Worm (Caenorhabditis elegans) whole organism, L2 larva: ENCODE data around the gene nhr-46.

Experiments
- F13H6.1 ChIP-seq: sonication (generic microtip); optimal IDR thresholded peaks from 2 replicates; lab custom pipeline; 2016; ENCODE audit warnings: missing genetic modification characterization, missing compliant biosample characterization
- blmp-1 ChIP-seq: sonication (generic microtip); optimal IDR thresholded peaks from 2 replicates; lab custom pipeline; 2017; ENCODE audit warnings: missing genetic modification characterization, mild to moderate bottlenecking, missing compliant biosample characterization, antibody characterized with exemption, moderate library complexity; ENCODE audit not compliant: insufficient read depth
- dmd-4 ChIP-seq: sonication (generic microtip); optimal IDR thresholded peaks from 2 replicates; lab custom pipeline; 2017; ENCODE audit warnings: missing biosample characterization, missing genetic modification characterization
- mdl-1 ChIP-seq, 2 experiments: fragments of 150-350 bp in 1 of 2; sonication (generic microtip) in 1 of 2; optimal IDR thresholded peaks; 2 replicates each; lab custom pipeline; 2017; ENCODE audit warnings: missing biosample characterization in 2 of 2, missing genetic modification characterization in 2 of 2
- peb-1 ChIP-seq: fragments of 150-350 bp; optimal IDR thresholded peaks from 2 replicates; lab custom pipeline; 2014; ENCODE audit warnings: missing biosample characterization, missing genetic modification characterization
- unc-62 ChIP-seq: fragments of 150-350 bp; optimal IDR thresholded peaks from 2 replicates; lab custom pipeline; 2014; ENCODE audit warnings: missing biosample characterization, missing genetic modification reagents, missing genetic modification characterization
- ztf-11 ChIP-seq: sonication (generic microtip); optimal IDR thresholded peaks from 2 replicates; lab custom pipeline; 2017; ENCODE audit warnings: missing biosample characterization, missing genetic modification characterization

DNA sequence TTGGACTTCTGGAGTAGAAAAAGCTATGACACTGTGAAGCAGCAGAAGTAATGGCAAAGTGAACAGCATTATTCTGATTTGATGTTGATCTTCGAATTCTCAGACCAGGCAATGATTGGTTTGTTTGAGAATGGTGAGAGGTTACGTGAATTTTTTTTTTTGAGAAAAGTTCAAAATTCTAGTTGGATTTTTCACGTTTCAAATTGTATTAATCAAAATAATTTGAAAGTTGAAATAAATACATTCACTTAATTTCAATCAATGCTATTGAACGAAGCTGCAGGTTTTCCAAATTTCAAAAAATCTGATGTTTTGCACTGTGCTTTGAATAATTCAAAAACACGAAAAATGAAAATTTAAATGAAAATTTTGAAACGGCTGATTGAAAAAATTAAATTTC, 39.0 kb upstream of the nhr-46 start, which contains the start of gene C31H1.5:
- TF ChIP-seq unc-62 (GFP tag; lab: Kevin White, UChicago) (no peak), peb-1 (tag; lab: Kevin White, UChicago) (no peak), ztf-11 (tag; lab: Kevin White, UChicago) (no peak), blmp-1 (tag; lab: Kevin White, UChicago) (no peak), mdl-1 (tag; optimal IDR thresholded peaks at IDR 0.05; lab: Kevin White, UChicago) (no peak), dmd-4 (tag; lab: Kevin White, UChicago) (no peak), F13H6.1 (no peak)
